Worm (Caenorhabditis elegans): ENCODE measurements around the gene F54C9.7.

F54C9.7 gene

ce11 chrII:8545315-8545714, 27.8 kb upstream of the F54C9.7 start, which contains the start of gene decr-1.2 (continued):
- no peak for TF ChIP-seq ztf-18 (tag; optimal IDR thresholded peaks at IDR 0.05)

- peak; percentile 6 for TF ChIP-seq K12H6.12 (tag; optimal IDR thresholded peaks at IDR 0.05)
- peak; percentile 91 for TF ChIP-seq Y56A3A.18 (GFP tag; IDR thresholded peaks at IDR 0.05)
- TF ChIP-seq dox-1 (GFP tag; IDR thresholded peaks at IDR 0.05), result no peak
- TF ChIP-seq ZK185.1 (tag; optimal IDR thresholded peaks at IDR 0.05; ENCODE audit: poor library complexity, severe bottlenecking), result peak; percentile 88
- TF ChIP-seq ztf-3 (GFP tag; optimal IDR thresholded peaks at IDR 0.05), result no peak
- TF ChIP-seq nhr-179 (tag; optimal IDR thresholded peaks at IDR 0.05), result peak; percentile 77
- no peak; the same call in 1 of the 2 replicates for TF ChIP-seq madf-3 (GFP tag; IDR thresholded peaks at IDR 0.05)
- TF ChIP-seq ccch-3 (GFP tag; optimal IDR thresholded peaks at IDR 0.05), result no peak
- TF ChIP-seq pha-4 (tag; optimal IDR thresholded peaks at IDR 0.05), result no peak
- TF ChIP-seq ceh-40 (GFP tag; IDR thresholded peaks at IDR 0.05), result peak; percentile 92
- peak; percentile 94; the same call in 1 of the 2 replicates for TF ChIP-seq ceh-58 (GFP tag; IDR thresholded peaks at IDR 0.05)
- no peak for TF ChIP-seq madf-6 (GFP tag; IDR thresholded peaks at IDR 0.05)
- peak; percentile 89 for TF ChIP-seq mes-4 (tag; optimal IDR thresholded peaks at IDR 0.05)
- peak; percentile 58; the same call in 1 of the 2 replicates for TF ChIP-seq cebp-1 (GFP tag; IDR thresholded peaks at IDR 0.05)
- no peak for TF ChIP-seq cebp-1 (tag; optimal IDR thresholded peaks at IDR 0.05)
- peak; percentile 93 for TF ChIP-seq ets-4 (GFP tag; optimal IDR thresholded peaks at IDR 0.05)
- no peak for TF ChIP-seq unc-130 (GFP tag; optimal IDR thresholded peaks at IDR 0.05)
- TF ChIP-seq nhr-90 (tag; optimal IDR thresholded peaks at IDR 0.05), result peak; percentile 93
- TF ChIP-seq Y67H2A.10 (GFP tag; conservative IDR thresholded peaks at IDR 0.05), result no peak
- no peak for TF ChIP-seq lin-40 (tag; optimal IDR thresholded peaks at IDR 0.05)
- peak; percentile 83 for TF ChIP-seq hlh-12 (tag; optimal IDR thresholded peaks at IDR 0.05)
- TF ChIP-seq hlh-26 (GFP tag; conservative IDR thresholded peaks at IDR 0.05), result no peak
- TF ChIP-seq dpff-1 (tag; optimal IDR thresholded peaks at IDR 0.05), result no peak
- TF ChIP-seq xnd-1 (tag; optimal IDR thresholded peaks at IDR 0.05), result no peak
- peak; percentile 64 for TF ChIP-seq nhr-80 (tag; optimal IDR thresholded peaks at IDR 0.05)
- peak; percentile 84 for TF ChIP-seq egl-44 (GFP tag; IDR thresholded peaks at IDR 0.05)
- TF ChIP-seq ceh-27 (GFP tag; optimal IDR thresholded peaks at IDR 0.05), result peak; percentile 75
- peak; percentile 32 for TF ChIP-seq ceh-79 (tag; optimal IDR thresholded peaks at IDR 0.05)
- TF ChIP-seq mel-28 (tag; optimal IDR thresholded peaks at IDR 0.05; ENCODE audit: borderline replicate concordance), result peak; percentile 23
- peak; percentile 88 for TF ChIP-seq F23B12.7 (tag; optimal IDR thresholded peaks at IDR 0.05; ENCODE audit: insufficient read depth)
- TF ChIP-seq tlf-1 (GFP tag; optimal IDR thresholded peaks at IDR 0.05), result peak; percentile 79
- TF ChIP-seq ztf-28 (GFP tag; IDR thresholded peaks at IDR 0.05), result no peak
- TF ChIP-seq snpc-3.4 (tag; optimal IDR thresholded peaks at IDR 0.05), result peak; percentile 87
- 0 out of 2 replicates have a peak, but pooled peaks have one; percentile 69 for TF ChIP-seq nhr-120 (GFP tag; IDR thresholded peaks at IDR 0.05)
- peak; percentile 48; the same call in 1 of the 2 replicates for TF ChIP-seq ceh-91 (GFP tag; IDR thresholded peaks at IDR 0.05)
- no peak for TF ChIP-seq lsl-1 (GFP tag; optimal IDR thresholded peaks at IDR 0.05)
- TF ChIP-seq B0035.1 (tag; optimal IDR thresholded peaks at IDR 0.05), result peak; percentile 51
- peak; percentile 49; the same call in 1 of the 2 replicates for TF ChIP-seq ceh-100 (GFP tag; IDR thresholded peaks at IDR 0.05)
- TF ChIP-seq bed-1 (GFP tag; IDR thresholded peaks at IDR 0.05), result no peak
- peak; percentile 82 for TF ChIP-seq him-1 (tag; optimal IDR thresholded peaks at IDR 0.05)
- peak; percentile 87 for TF ChIP-seq egl-18 (GFP tag; IDR thresholded peaks at IDR 0.05)
- no peak for TF ChIP-seq sea-2 (GFP tag; IDR thresholded peaks at IDR 0.05)
- TF ChIP-seq pbrm-1 (GFP tag; IDR thresholded peaks at IDR 0.05), result no peak; the same call in 1 of the 2 replicates
- TF ChIP-seq cebp-2 (GFP tag; IDR thresholded peaks at IDR 0.05), result peak; percentile 98
- TF ChIP-seq F22D6.2 (tag; optimal IDR thresholded peaks at IDR 0.05), result no peak
- peak; percentile 96 for TF ChIP-seq tbp1 (GFP tag; optimal IDR thresholded peaks at IDR 0.05)
- no peak for TF ChIP-seq sdz-38 (tag; optimal IDR thresholded peaks at IDR 0.05)
Measured at ce11 chrII:8546975-8547374, 26.2 kb upstream of the F54C9.7 start.

Measured in whole organism, young adult.